Fruit fly (Drosophila melanogaster): ENCODE measurements around the gene CG14330.

- TF ChIP-seq dl (GFP tag; optimal IDR thresholded peaks at IDR 0.05; ENCODE audit: insufficient read depth in 1 of 2, partially characterized antibody in 2 of 2) (no peak), Mio (GFP tag; optimal IDR thresholded peaks at IDR 0.05) (no peak), h (GFP tag; optimal IDR thresholded peaks at IDR 0.05) (no peak), CG32264 (GFP tag; optimal IDR thresholded peaks at IDR 0.05) (no peak), Hr78 (GFP tag; optimal IDR thresholded peaks at IDR 0.05) (no peak), GATAd (GFP tag; optimal IDR thresholded peaks at IDR 0.05) (no peak), N (GFP tag; optimal IDR thresholded peaks at IDR 0.05) (no peak), Abd-B (GFP tag; optimal IDR thresholded peaks at IDR 0.05) (no peak), Myc (optimal IDR thresholded peaks at IDR 0.05) (no peak), Dfd (GFP tag; optimal IDR thresholded peaks at IDR 0.05) (no peak), CrebA (GFP tag; optimal IDR thresholded peaks at IDR 0.05; ENCODE audit: borderline replicate concordance) (no peak), HLH106 (tag; optimal IDR thresholded peaks at IDR 0.05) (no peak)
Measured at dm6 chr3R:17425417-17425915, 31.1 kb downstream of the CG14330 start, which contains the start of gene cysu.
